Worm (Caenorhabditis elegans) whole organism, L4 larva: Measurements from ENCODE around the gene dpy-28.

Experiments used
- D1046.2 ChIP-seq: fragments of 200-800 bp; sonication (Bioruptor generic); IDR thresholded peaks from 2 replicates; pipeline ENCODE4 v1.3.6; 2022; ENCODE audit warnings: missing genetic modification characterization, missing compliant biosample characterization
- F26F4.8 ChIP-seq: fragments of 200-800 bp; sonication (Bioruptor generic); conservative IDR thresholded peaks from 2 replicates; pipeline ENCODE4 v1.3.6; 2022; ENCODE audit warnings: missing genetic modification characterization, missing compliant biosample characterization
- F37D6.2 ChIP-seq: sonication (generic microtip); optimal IDR thresholded peaks from 2 replicates; lab custom pipeline; 2016; ENCODE audit warnings: mild to moderate bottlenecking, missing genetic modification characterization, missing compliant biosample characterization
- F49E8.2 ChIP-seq: sonication (generic microtip); optimal IDR thresholded peaks from 2 replicates; lab custom pipeline; 2016; ENCODE audit warnings: missing compliant biosample characterization, mild to moderate bottlenecking, missing genetic modification characterization, borderline replicate concordance
- R02D3.7 ChIP-seq: fragments of 150-350 bp; sonication (generic microtip); optimal IDR thresholded peaks from 3 replicates; lab custom pipeline; 2014; ENCODE audit warnings: missing biosample characterization, missing genetic modification characterization
- T20F7.1 ChIP-seq: fragments of 200-800 bp; sonication (Bioruptor generic); optimal IDR thresholded peaks from 2 replicates; lab custom pipeline; 2018; ENCODE audit warnings: mild to moderate bottlenecking, missing genetic modification characterization, missing compliant biosample characterization
- T26A8.4 ChIP-seq: fragments of 200-800 bp; sonication (Bioruptor generic); IDR thresholded peaks from 2 replicates; pipeline ENCODE4 v1.3.6; 2022; ENCODE audit warnings: missing genetic modification characterization, missing compliant biosample characterization
- Y105C5A.15 ChIP-seq: fragments of 200-800 bp; sonication (Bioruptor generic); IDR thresholded peaks from 2 replicates; pipeline ENCODE4 v1.3.6; 2022; ENCODE audit warnings: missing genetic modification characterization, missing compliant biosample characterization
- Y48G9A.11 ChIP-seq: fragments of 200-800 bp; sonication (Bioruptor generic); IDR thresholded peaks from 2 replicates; pipeline ENCODE4 v1.3.6; 2022; ENCODE audit warnings: missing genetic modification reagents, missing genetic modification characterization, missing compliant biosample characterization
- Y75B8A.6 ChIP-seq: fragments of 200-800 bp; sonication (Bioruptor generic); IDR thresholded peaks from 2 replicates; pipeline ENCODE4 v1.3.6; 2022; ENCODE audit warnings: missing genetic modification reagents, missing genetic modification characterization, missing compliant biosample characterization
- ZK337.2 ChIP-seq: fragments of 200-800 bp; sonication (Bioruptor generic); IDR thresholded peaks from 2 replicates; pipeline ENCODE4 v1.3.6; 2022; ENCODE audit warnings: missing genetic modification reagents, missing genetic modification characterization, missing compliant biosample characterization
- ZK546.5 ChIP-seq, 2 experiments: sonication (generic microtip); optimal IDR thresholded peaks; 2 replicates each; lab custom pipeline; 2017; ENCODE audit warnings: missing biosample characterization in 2 of 2, missing genetic modification characterization in 2 of 2
- aly-2 ChIP-seq: sonication (generic microtip); optimal IDR thresholded peaks from 2 replicates; lab custom pipeline; 2018; ENCODE audit warnings: missing biosample characterization, missing genetic modification characterization
- ama-1 ChIP-seq: fragments of 150-350 bp; optimal IDR thresholded peaks from 2 replicates; lab custom pipeline; 2014; ENCODE audit warnings: inconsistent platforms, mixed read lengths
- ceh-62 ChIP-seq: sonication (generic microtip); optimal IDR thresholded peaks from 2 replicates; lab custom pipeline; 2017; ENCODE audit warnings: missing biosample characterization, missing genetic modification characterization
- cey-2 ChIP-seq: sonication (generic microtip); optimal IDR thresholded peaks from 3 replicates; lab custom pipeline; 2017; ENCODE audit warnings: missing genetic modification characterization, mild to moderate bottlenecking, missing compliant biosample characterization, antibody characterized with exemption, borderline replicate concordance; ENCODE audit not compliant: insufficient read depth
- daf-19 ChIP-seq: fragments of 200-800 bp; sonication (Bioruptor generic); conservative IDR thresholded peaks from 2 replicates; pipeline ENCODE4 v1.3.6; 2022; ENCODE audit warnings: missing genetic modification characterization, missing compliant biosample characterization
- daf-8 ChIP-seq: fragments of 200-800 bp; sonication (Bioruptor generic); IDR thresholded peaks from 2 replicates; pipeline ENCODE4 v1.3.6; 2022; ENCODE audit warnings: missing genetic modification characterization, missing compliant biosample characterization
- dmd-8 ChIP-seq: fragments of 200-800 bp; sonication (Bioruptor generic); IDR thresholded peaks from 2 replicates; pipeline ENCODE4 v1.3.6; 2022; ENCODE audit warnings: missing genetic modification characterization, missing compliant biosample characterization
- dmd-9 ChIP-seq: fragments of 200-800 bp; sonication (Bioruptor generic); IDR thresholded peaks from 2 replicates; pipeline ENCODE4 v1.3.6; 2022; ENCODE audit warnings: missing genetic modification reagents, missing genetic modification characterization, missing compliant biosample characterization
- dpl-1 ChIP-seq: fragments of 150-350 bp; optimal IDR thresholded peaks from 2 replicates; lab custom pipeline; 2014; ENCODE audit warnings: missing biosample characterization, missing genetic modification reagents, missing genetic modification characterization
- gei-8 ChIP-seq: fragments of 200-800 bp; sonication (Bioruptor generic); optimal IDR thresholded peaks from 2 replicates; lab custom pipeline; 2018; ENCODE audit warnings: mild to moderate bottlenecking, missing genetic modification characterization, missing compliant biosample characterization
- hif-1 ChIP-seq, 2 experiments: sonication (generic microtip); optimal IDR thresholded peaks; 2 replicates each; lab custom pipeline; 2016 to 2017; ENCODE audit warnings: missing compliant biosample characterization in 2 of 2, missing genetic modification characterization in 2 of 2, missing genetic modification reagents in 2 of 2, missing genotype in 2 of 2, mild to moderate bottlenecking in 1 of 2
- hlh-11 ChIP-seq: fragments of 200-800 bp; sonication (Bioruptor generic); optimal IDR thresholded peaks from 2 replicates; lab custom pipeline; 2018; ENCODE audit warnings: mild to moderate bottlenecking, missing genetic modification characterization, missing compliant biosample characterization
- jun-1 ChIP-seq: fragments of 150-350 bp; optimal IDR thresholded peaks from 2 replicates; lab custom pipeline; 2014; ENCODE audit warnings: missing biosample characterization, missing genetic modification reagents, missing genetic modification characterization
- lin-15B ChIP-seq: fragments of 150-350 bp; sonication (generic microtip); optimal IDR thresholded peaks from 3 replicates; lab custom pipeline; 2014; ENCODE audit warnings: missing biosample characterization, missing genetic modification characterization
- lin-29 ChIP-seq: fragments of 200-800 bp; sonication (Bioruptor generic); IDR thresholded peaks from 2 replicates; pipeline ENCODE4 v1.3.6; 2022; ENCODE audit warnings: missing genetic modification reagents, missing genetic modification characterization, missing compliant biosample characterization
- lin-38 ChIP-seq: fragments of 200-800 bp; sonication (Bioruptor generic); IDR thresholded peaks from 2 replicates; pipeline ENCODE4 v1.3.6; 2022; ENCODE audit warnings: missing genetic modification reagents, missing genetic modification characterization, missing compliant biosample characterization
- lsy-2 ChIP-seq, 2 experiments: fragments of 150-350 bp in 1 of 2; sonication (generic microtip) in 1 of 2; optimal IDR thresholded peaks; 2 replicates each; lab custom pipeline; 2014 to 2017; ENCODE audit warnings: missing biosample characterization in 2 of 2, missing genetic modification characterization in 2 of 2
- madf-9 ChIP-seq: fragments of 200-800 bp; sonication (Bioruptor generic); conservative IDR thresholded peaks from 2 replicates; pipeline ENCODE4 v1.3.6; 2022; ENCODE audit warnings: missing genetic modification reagents, missing genetic modification characterization, missing compliant biosample characterization
- mes-2 ChIP-seq: sonication (generic microtip); optimal IDR thresholded peaks from 2 replicates; lab custom pipeline; 2016; ENCODE audit warnings: missing genotype, mild to moderate bottlenecking, missing genetic modification characterization, missing compliant biosample characterization; ENCODE audit not compliant: poor library complexity, severe bottlenecking
- nhr-102 ChIP-seq: sonication (generic microtip); optimal IDR thresholded peaks from 2 replicates; lab custom pipeline; 2016; ENCODE audit warnings: mild to moderate bottlenecking, missing genetic modification characterization, moderate library complexity, missing compliant biosample characterization
- nhr-11 ChIP-seq: fragments of 150-350 bp; optimal IDR thresholded peaks from 2 replicates; lab custom pipeline; 2014; ENCODE audit warnings: missing biosample characterization, missing genetic modification characterization
- nhr-111 ChIP-seq: fragments of 200-800 bp; sonication (Bioruptor generic); optimal IDR thresholded peaks from 2 replicates; lab custom pipeline; 2018; ENCODE audit warnings: mild to moderate bottlenecking, missing genetic modification characterization, missing compliant biosample characterization
- nhr-42 ChIP-seq: fragments of 200-800 bp; sonication (Bioruptor generic); IDR thresholded peaks from 2 replicates; pipeline ENCODE4 v1.3.6; 2022; ENCODE audit warnings: missing genetic modification characterization, missing compliant biosample characterization
- nhr-48 ChIP-seq: sonication (generic microtip); optimal IDR thresholded peaks from 2 replicates; lab custom pipeline; 2016; ENCODE audit warnings: mild to moderate bottlenecking, missing genetic modification characterization, missing compliant biosample characterization
- nhr-76 ChIP-seq: fragments of 150-350 bp; optimal IDR thresholded peaks from 2 replicates; lab custom pipeline; 2014; ENCODE audit warnings: missing biosample characterization, missing genetic modification characterization
- nhr-77 ChIP-seq: fragments of 150-350 bp; optimal IDR thresholded peaks from 2 replicates; lab custom pipeline; 2014; ENCODE audit warnings: missing biosample characterization, missing genetic modification characterization
- pha-4 ChIP-seq, 2 experiments: fragments of 150-350 bp in 1 of 2; fragments of 200-800 bp in 1 of 2; sonication (Bioruptor generic) in 1 of 2; IDR thresholded peaks in 1 of 2; optimal IDR thresholded peaks in 1 of 2; 2 replicates each; pipeline versions ENCODE4 v1.3.6 to Lab custom; 2014 to 2022; ENCODE audit warnings: missing genetic modification characterization in 2 of 2, missing genetic modification reagents in 2 of 2, missing biosample characterization in 1 of 2, missing compliant biosample characterization in 1 of 2
- rbr-2 ChIP-seq: sonication (generic microtip); optimal IDR thresholded peaks from 2 replicates; lab custom pipeline; 2016; ENCODE audit warnings: missing genotype, missing genetic modification characterization, missing compliant biosample characterization
- saeg-2 ChIP-seq: fragments of 200-800 bp; sonication (Bioruptor generic); IDR thresholded peaks from 2 replicates; pipeline ENCODE4 v1.3.6; 2022; ENCODE audit warnings: missing genetic modification reagents, missing genetic modification characterization, missing compliant biosample characterization
- set-16 ChIP-seq: fragments of 200-800 bp; sonication (Bioruptor generic); IDR thresholded peaks from 2 replicates; pipeline ENCODE4 v1.3.6; 2022; ENCODE audit warnings: missing genetic modification reagents, missing genetic modification characterization, missing compliant biosample characterization
- spr-1 ChIP-seq: sonication (generic microtip); optimal IDR thresholded peaks from 2 replicates; lab custom pipeline; 2016; ENCODE audit warnings: mild to moderate bottlenecking, missing genetic modification characterization, missing compliant biosample characterization
- spr-3 ChIP-seq: fragments of 200-800 bp; sonication (Bioruptor generic); optimal IDR thresholded peaks from 2 replicates; lab custom pipeline; 2018; ENCODE audit warnings: mild to moderate bottlenecking, missing genetic modification characterization, missing compliant biosample characterization
- tag-97 ChIP-seq: fragments of 200-800 bp; sonication (Bioruptor generic); IDR thresholded peaks from 2 replicates; pipeline ENCODE4 v1.3.6; 2022; ENCODE audit warnings: missing genetic modification characterization, missing compliant biosample characterization
- unc-130 ChIP-seq: sonication (generic microtip); optimal IDR thresholded peaks from 2 replicates; lab custom pipeline; 2016; ENCODE audit warnings: missing genetic modification reagents, missing genetic modification characterization, missing compliant biosample characterization
- unc-62 ChIP-seq, 3 experiments: fragments of 150-350 bp in 1 of 3; sonication (generic microtip); optimal IDR thresholded peaks in 2 of 3; peaks in 1 of 3; 1 replicate in 1 of 3; 2 replicates in 2 of 3; lab custom pipeline; 2014 to 2017; ENCODE audit warnings: missing biosample characterization in 3 of 3, missing genetic modification characterization in 3 of 3, missing genetic modification reagents in 3 of 3, missing genotype in 1 of 3
- zag-1 ChIP-seq: fragments of 150-350 bp; optimal IDR thresholded peaks from 2 replicates; lab custom pipeline; 2014; ENCODE audit warnings: missing biosample characterization, missing genetic modification characterization
- zip-11 ChIP-seq: fragments of 200-800 bp; sonication (Bioruptor generic); IDR thresholded peaks from 2 replicates; pipeline ENCODE4 v1.3.6; 2022; ENCODE audit warnings: missing genetic modification characterization, missing compliant biosample characterization
- ztf-7 ChIP-seq: fragments of 150-350 bp; optimal IDR thresholded peaks from 2 replicates; lab custom pipeline; 2014; ENCODE audit warnings: missing biosample characterization, missing genetic modification characterization

Gene dpy-28

DNA sequence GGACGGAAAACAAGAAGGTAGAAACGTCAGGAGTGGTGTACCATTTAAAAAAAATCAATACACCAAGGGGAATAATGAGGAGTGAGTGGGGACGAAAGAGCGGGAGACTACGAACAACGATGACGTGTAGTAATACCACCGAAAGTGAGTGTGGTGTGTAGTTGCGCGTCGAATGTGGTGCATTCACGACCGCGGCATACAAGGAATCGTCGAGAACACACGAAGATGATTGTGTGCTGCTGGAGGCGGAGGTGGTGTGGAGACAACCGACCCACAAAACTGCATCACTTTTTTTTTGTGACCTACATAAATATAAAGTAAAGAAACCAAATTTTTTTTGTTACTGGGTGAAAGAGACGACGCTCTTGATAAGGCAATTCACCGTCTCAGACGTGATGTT is 55.4 kb downstream of the dpy-28 start:
- TF ChIP-seq lsy-2 (tag; optimal IDR thresholded peaks at IDR 0.05; lab: Kevin White, UChicago) (peak; percentile 63 to 76), tag-97 (GFP tag; lab: Robert Waterston, UW) (no peak), Y75B8A.6 (no peak), mes-2 (peak; percentile 85), lin-15B (tag; lab: Kevin White, UChicago) (no peak), dmd-8 (GFP tag; lab: Robert Waterston, UW) (no peak), zag-1 (no peak), spr-3 (no peak), T26A8.4 (GFP tag; lab: Robert Waterston, UW) (no peak), unc-62 (GFP tag; optimal IDR thresholded peaks at IDR 0.05 in 1 of 2; lab: Kevin White, UChicago) (peak in 1 of 2 experiments; percentile 17), unc-62 (tag; optimal IDR thresholded peaks at IDR 0.05; lab: Kevin White, UChicago) (no peak), cey-2 (tag; lab: Kevin White, UChicago) (no peak), ceh-62 (tag; lab: Kevin White, UChicago) (no peak), unc-130 (GFP tag; lab: Kevin White, UChicago) (no peak), set-16 (GFP tag; lab: Robert Waterston, UW) (peak; percentile 32; the same call in 1 of the 2 replicates), nhr-76 (tag; lab: Kevin White, UChicago) (no peak), spr-1 (tag; lab: Kevin White, UChicago) (no peak), saeg-2 (GFP tag; lab: Robert Waterston, UW) (no peak), Y105C5A.15 (GFP tag; lab: Robert Waterston, UW) (no peak), dpl-1 (GFP tag; lab: Kevin White, UChicago) (peak; percentile 60), dmd-9 (GFP tag; lab: Robert Waterston, UW) (peak; percentile 57; the same call in 1 of the 2 replicates), F49E8.2 (tag; lab: Kevin White, UChicago) (no peak), madf-9 (GFP tag; lab: Robert Waterston, UW) (no peak), daf-19 (GFP tag; lab: Robert Waterston, UW) (no peak), R02D3.7 (tag; lab: Kevin White, UChicago) (no peak), pha-4 (GFP tag; IDR thresholded peaks at IDR 0.05; lab: Robert Waterston, UW) (no peak), pha-4 (tag; optimal IDR thresholded peaks at IDR 0.05; lab: Kevin White, UChicago) (peak; percentile 36), D1046.2 (GFP tag; lab: Robert Waterston, UW) (no peak), F37D6.2 (tag; lab: Kevin White, UChicago) (no peak), lin-38 (GFP tag; lab: Robert Waterston, UW) (peak; percentile 61), zip-11 (GFP tag; lab: Robert Waterston, UW) (no peak), nhr-77 (peak; percentile 49), rbr-2 (tag; lab: Kevin White, UChicago) (peak; percentile 70), ama-1 (lab: Kevin White, UChicago) (no peak), nhr-111 (GFP tag; lab: Kevin White, UChicago) (no peak), F26F4.8 (GFP tag; lab: Robert Waterston, UW) (no peak), hif-1 (tag; optimal IDR thresholded peaks at IDR 0.05; lab: Kevin White, UChicago) (peak in 1 of 2 experiments; percentile 23), Y48G9A.11 (GFP tag; lab: Robert Waterston, UW) (no peak), ztf-7 (no peak), lin-29 (GFP tag; lab: Robert Waterston, UW) (no peak), nhr-48 (tag; lab: Kevin White, UChicago) (no peak), T20F7.1 (GFP tag; lab: Kevin White, UChicago) (peak; percentile 48), nhr-102 (tag; lab: Kevin White, UChicago) (peak; percentile 41), nhr-11 (peak; percentile 64), jun-1 (tag; lab: Kevin White, UChicago) (no peak), aly-2 (tag; lab: Kevin White, UChicago) (no peak), gei-8 (no peak), ZK546.5 (tag; optimal IDR thresholded peaks at IDR 0.05; lab: Kevin White, UChicago) (no peak), daf-8 (GFP tag; lab: Robert Waterston, UW) (no peak), nhr-42 (0 out of 2 replicates have a peak, but pooled peaks have one; percentile 25), ZK337.2 (GFP tag; lab: Robert Waterston, UW) (no peak), hlh-11 (tag; lab: Kevin White, UChicago) (peak; percentile 82)
